Worm (Caenorhabditis elegans): ENCODE measurements around the gene nol-56.

DNA sequence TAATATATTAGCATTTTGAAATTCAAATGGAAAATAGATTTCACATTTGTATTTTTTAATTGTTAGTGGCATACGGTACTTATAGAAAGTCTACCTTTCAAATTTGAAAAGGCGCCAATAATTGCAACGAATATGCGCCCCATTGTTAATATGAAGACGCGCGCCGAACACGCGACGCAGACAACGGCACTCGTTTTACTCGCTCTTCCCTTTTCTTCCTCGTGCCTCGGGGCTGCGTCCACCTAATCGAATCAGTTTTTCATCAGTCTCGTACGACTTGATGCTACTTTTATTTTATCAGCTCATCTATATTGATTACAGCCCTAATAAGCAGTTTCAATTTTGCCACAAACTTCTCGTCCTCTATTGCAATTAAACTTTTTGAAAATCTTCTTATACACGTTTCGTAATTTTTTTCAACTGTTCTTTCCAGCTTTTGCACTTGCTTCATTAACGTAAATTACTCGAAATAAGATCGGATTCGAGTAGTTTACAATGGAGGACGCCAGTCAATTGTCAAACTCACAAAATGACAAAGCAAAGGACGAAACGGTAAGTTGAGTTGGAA is 9.1 kb upstream of the nol-56 start, which contains the start of gene cash-1:
- TF ChIP-seq flt-1 (GFP tag; IDR thresholded peaks at IDR 0.05) (no peak), tab-1 (GFP tag; IDR thresholded peaks at IDR 0.05) (no peak), T22C8.4 (GFP tag; IDR thresholded peaks at IDR 0.05) (no peak), klf-2 (GFP tag; conservative IDR thresholded peaks at IDR 0.05) (no peak), med-1 (GFP tag; optimal IDR thresholded peaks at IDR 0.05; ENCODE audit: insufficient read depth) (no peak)
